Worm (Caenorhabditis elegans) whole organism, mixed stage, embryonic: ENCODE measurements around the gene gpb-1.

ENCODE experiments used
- lin-13 ChIP-seq: fragments of 150-350 bp; optimal IDR thresholded peaks from 2 replicates; lab custom pipeline; 2014; ENCODE audit warnings: missing biosample characterization, missing genetic modification characterization
- lsy-2 ChIP-seq: fragments of 150-350 bp; optimal IDR thresholded peaks from 2 replicates; lab custom pipeline; 2014; ENCODE audit warnings: missing biosample characterization, missing genetic modification characterization
- nhr-237 ChIP-seq: fragments of 150-350 bp; optimal IDR thresholded peaks from 2 replicates; lab custom pipeline; 2014; ENCODE audit warnings: missing biosample characterization, missing genetic modification characterization
- nhr-28 ChIP-seq: fragments of 150-350 bp; optimal IDR thresholded peaks from 2 replicates; lab custom pipeline; 2014; ENCODE audit warnings: missing biosample characterization, missing genetic modification characterization
- unc-39 ChIP-seq: fragments of 150-350 bp; optimal IDR thresholded peaks from 2 replicates; lab custom pipeline; 2014; ENCODE audit warnings: missing biosample characterization, missing genetic modification characterization

- TF ChIP-seq lin-13 (no peak), nhr-237 (no peak), lsy-2 (tag; lab: Kevin White, UChicago) (no peak), nhr-28 (tag; lab: Kevin White, UChicago) (no peak), unc-39 (tag; lab: Kevin White, UChicago) (no peak)
These were observed 24.0 kb downstream of the gpb-1 start for ce11 chrII:11724362-11724761.
